Worm (Caenorhabditis elegans) whole organism, early embryonic: Measurements from ENCODE around the gene M163.9.

ENCODE experiments used
- B0310.2 ChIP-seq: sonication (generic microtip); optimal IDR thresholded peaks from 2 replicates; lab custom pipeline; 2016; ENCODE audit warnings: mild to moderate bottlenecking, missing genetic modification characterization, missing compliant biosample characterization
- aly-1 ChIP-seq: sonication (generic microtip); optimal IDR thresholded peaks from 2 replicates; lab custom pipeline; 2016; ENCODE audit warnings: missing genetic modification characterization, missing compliant biosample characterization
- ama-1 ChIP-seq: fragments of 150-350 bp; optimal IDR thresholded peaks from 2 replicates; lab custom pipeline; 2014
- ceh-13 ChIP-seq: fragments of 200-800 bp; sonication (Bioruptor generic); optimal IDR thresholded peaks from 2 replicates; lab custom pipeline; 2018; ENCODE audit warnings: mild to moderate bottlenecking, missing genetic modification characterization, missing compliant biosample characterization
- ets-7 ChIP-seq: sonication (generic microtip); optimal IDR thresholded peaks from 2 replicates; lab custom pipeline; 2016; ENCODE audit warnings: missing genotype, missing genetic modification characterization, missing compliant biosample characterization
- flt-1 ChIP-seq: fragments of 200-800 bp; sonication (Bioruptor generic); IDR thresholded peaks from 2 replicates; pipeline ENCODE4 v1.3.6; 2022; ENCODE audit warnings: missing genetic modification characterization, missing compliant biosample characterization
- hnd-1 ChIP-seq: sonication (generic microtip); optimal IDR thresholded peaks from 2 replicates; lab custom pipeline; 2016; ENCODE audit warnings: missing genetic modification characterization, missing compliant biosample characterization
- pes-1 ChIP-seq: fragments of 200-800 bp; sonication (Bioruptor generic); IDR thresholded peaks from 2 replicates; pipeline ENCODE4 v1.3.6; 2022; ENCODE audit warnings: missing genetic modification reagents, missing genetic modification characterization, missing compliant biosample characterization
- sea-1 ChIP-seq: fragments of 200-800 bp; sonication (Bioruptor generic); conservative IDR thresholded peaks from 2 replicates; pipeline ENCODE4 v1.3.6; 2022; ENCODE audit warnings: missing genetic modification characterization, missing compliant biosample characterization
- tbx-11 ChIP-seq: fragments of 200-800 bp; sonication (Bioruptor generic); IDR thresholded peaks from 2 replicates; pipeline ENCODE4 v1.3.6; 2022; ENCODE audit warnings: missing genetic modification characterization, missing compliant biosample characterization

DNA sequence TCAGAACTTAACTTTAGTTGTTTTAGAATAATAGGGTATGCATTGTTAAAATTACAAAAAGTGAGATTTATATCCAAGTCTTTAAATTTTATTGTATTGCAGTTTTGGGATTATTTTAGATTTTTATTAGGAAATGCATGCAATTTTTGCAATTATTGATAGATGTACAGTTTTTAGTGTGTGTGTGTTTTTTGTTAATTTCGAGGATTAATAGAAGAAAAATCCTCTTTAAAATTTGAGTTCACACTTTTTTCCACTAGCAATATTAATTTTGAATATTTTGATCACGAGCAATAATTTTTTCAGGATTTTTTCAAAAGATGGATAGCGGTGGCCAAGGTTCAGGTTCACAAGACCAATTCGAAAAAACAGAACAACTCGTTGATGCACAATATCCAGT lies 21.5 kb upstream of the M163.9 start, which contains the start of gene jmjd-3.2:
- no peak for TF ChIP-seq ama-1 (lab: Kevin White, UChicago)
- TF ChIP-seq B0310.2 (tag; lab: Kevin White, UChicago): no peak
- TF ChIP-seq pes-1: no peak
- no peak for TF ChIP-seq ets-7 (tag; lab: Kevin White, UChicago)
- no peak for TF ChIP-seq tbx-11 (GFP tag; lab: Robert Waterston, UW)
- no peak for TF ChIP-seq flt-1 (GFP tag; lab: Robert Waterston, UW)
- no peak for TF ChIP-seq aly-1 (tag; lab: Kevin White, UChicago)
- no peak for TF ChIP-seq hnd-1 (tag; lab: Kevin White, UChicago)
- TF ChIP-seq ceh-13 (GFP tag; lab: Kevin White, UChicago): no peak
- no peak for TF ChIP-seq sea-1
